Fruit fly (Drosophila melanogaster) whole organism, pupa: Measurements from ENCODE around the gene Art1.

ENCODE experiments used
- CG13204 ChIP-seq: fragments of 200-800 bp; sonication (Bioruptor generic); optimal IDR thresholded peaks from 2 replicates; lab custom pipeline; 2018; ENCODE audit warnings: missing biosample characterization, mild to moderate bottlenecking, missing genetic modification characterization, moderate library complexity
- CG32121 ChIP-seq: fragments of 200-800 bp; sonication (Bioruptor generic); IDR thresholded peaks from 2 replicates; pipeline ENCODE4 v1.3.6; 2022; ENCODE audit warnings: missing biosample characterization, missing genetic modification characterization
- CG34367 ChIP-seq: fragments of 200-800 bp; sonication (Bioruptor generic); optimal IDR thresholded peaks from 2 replicates; lab custom pipeline; 2018; ENCODE audit warnings: missing biosample characterization, mild to moderate bottlenecking, missing genetic modification characterization
- CG8159 ChIP-seq: fragments of 200-800 bp; sonication (Bioruptor generic); optimal IDR thresholded peaks from 3 replicates; lab custom pipeline; 2018; ENCODE audit warnings: missing biosample characterization, mild to moderate bottlenecking, missing genetic modification characterization, moderate library complexity
- EcR ChIP-seq: fragments of 200-800 bp; sonication (Bioruptor generic); optimal IDR thresholded peaks from 3 replicates; lab custom pipeline; 2019; ENCODE audit warnings: missing biosample characterization, missing genetic modification characterization, mild to moderate bottlenecking, moderate library complexity, missing genetic modification reagents
- Ets98B ChIP-seq: fragments of 200-800 bp; sonication (Bioruptor generic); IDR thresholded peaks from 2 replicates; pipeline ENCODE4 v1.3.6; 2022; ENCODE audit warnings: missing biosample characterization, missing genetic modification characterization
- gl ChIP-seq: fragments of 200-800 bp; sonication (Bioruptor generic); optimal IDR thresholded peaks from 2 replicates; lab custom pipeline; 2018; ENCODE audit warnings: missing biosample characterization, mild to moderate bottlenecking, missing genetic modification characterization

DNA sequence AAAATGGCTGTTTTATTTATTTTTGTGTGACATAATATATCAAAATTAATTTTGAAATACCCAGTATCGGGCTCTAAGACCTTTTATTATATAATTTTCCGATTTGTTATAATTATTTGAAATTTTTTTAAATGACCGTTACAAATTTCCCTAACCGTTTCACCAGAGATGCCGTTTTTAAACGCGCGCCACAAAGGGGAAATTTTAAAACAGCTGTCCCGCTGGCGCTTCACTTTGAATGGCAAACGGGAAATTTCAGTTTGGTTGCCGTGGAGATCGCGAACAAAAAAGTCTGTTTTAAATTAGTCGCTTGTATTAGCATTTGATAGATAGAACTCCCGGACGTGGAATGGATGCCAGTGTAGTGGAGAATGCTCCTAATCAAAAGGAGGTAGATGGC lies 27.0 kb upstream of the Art1 start, which contains the start of the genes CG14693 and TTLL15:
- no peak for TF ChIP-seq CG8159 (tag; lab: Kevin White, UChicago)
- no peak for TF ChIP-seq Ets98B
- no peak for TF ChIP-seq CG13204
- TF ChIP-seq EcR (GFP tag; lab: Kevin White, UChicago): no peak
- TF ChIP-seq CG34367 (tag; lab: Kevin White, UChicago): no peak
- TF ChIP-seq gl (tag; lab: Kevin White, UChicago): no peak
- no peak for TF ChIP-seq CG32121 (GFP tag; lab: Robert Waterston, UW)
